Fruit fly (Drosophila melanogaster) whole organism, pupa: ENCODE measurements around the gene CG11357.

Experiments used
- CG12605 ChIP-seq: fragments of 200-800 bp; sonication (Bioruptor generic); IDR thresholded peaks from 2 replicates; pipeline ENCODE4 v1.3.6; 2022; ENCODE audit warnings: missing biosample characterization, missing genetic modification characterization
- CG14655 ChIP-seq: fragments of 200-800 bp; sonication (Bioruptor generic); optimal IDR thresholded peaks from 3 replicates; lab custom pipeline; 2017; ENCODE audit warnings: mild to moderate bottlenecking, missing biosample characterization, missing genetic modification reagents, missing genetic modification characterization
- CG9948 ChIP-seq: fragments of 200-800 bp; sonication (Bioruptor generic); optimal IDR thresholded peaks from 2 replicates; lab custom pipeline; 2018; ENCODE audit warnings: missing biosample characterization, mild to moderate bottlenecking, missing genetic modification characterization, moderate library complexity
- D1 ChIP-seq: fragments of 200-800 bp; sonication (Bioruptor generic); optimal IDR thresholded peaks from 2 replicates; lab custom pipeline; 2018; ENCODE audit warnings: missing biosample characterization, mild to moderate bottlenecking, missing genetic modification characterization, moderate library complexity
- EcR ChIP-seq: fragments of 200-800 bp; sonication (Bioruptor generic); optimal IDR thresholded peaks from 3 replicates; lab custom pipeline; 2019; ENCODE audit warnings: missing biosample characterization, missing genetic modification characterization, mild to moderate bottlenecking, moderate library complexity, missing genetic modification reagents
- Ets98B ChIP-seq: fragments of 200-800 bp; sonication (Bioruptor generic); IDR thresholded peaks from 2 replicates; pipeline ENCODE4 v1.3.6; 2022; ENCODE audit warnings: missing biosample characterization, missing genetic modification characterization
- rn ChIP-seq: fragments of 200-800 bp; sonication (Bioruptor generic); IDR thresholded peaks from 2 replicates; pipeline ENCODE4 v1.3.6; 2022; ENCODE audit warnings: missing biosample characterization, missing genetic modification characterization

- TF ChIP-seq CG12605 (peak; percentile 34; the same call in 1 of the 2 replicates), CG9948 (no peak), EcR (GFP tag; lab: Kevin White, UChicago) (peak; percentile 31), Ets98B (peak; percentile 43; the same call in 1 of the 2 replicates), rn (GFP tag; lab: Robert Waterston, UW) (no peak), CG14655 (GFP tag; lab: Kevin White, UChicago) (no peak), D1 (tag; lab: Kevin White, UChicago) (no peak)
Observed at dm6 chr3L:4531941-4532478, 9.8 kb upstream of the CG11357 start, which contains the start of gene Tie.
